Worm (Caenorhabditis elegans) whole organism, L2 larva: ENCODE measurements around the gene fil-2.

Experiments used
- aly-2 ChIP-seq: fragments of 150-350 bp; optimal IDR thresholded peaks from 2 replicates; lab custom pipeline; 2014; ENCODE audit warnings: missing biosample characterization, missing genetic modification characterization
- snpc-4 ChIP-seq: fragments of 150-350 bp; optimal IDR thresholded peaks from 2 replicates; lab custom pipeline; 2014; ENCODE audit warnings: missing biosample characterization, missing genetic modification characterization

- TF ChIP-seq snpc-4 (tag; lab: Kevin White, UChicago) (no peak), aly-2 (tag; lab: Kevin White, UChicago) (no peak)
These were observed 49.3 kb upstream of the fil-2 start for ce11 chrV:6229457-6229949.
